Worm (Caenorhabditis elegans) whole organism, L3 larva: ENCODE data around the gene mrp-2.

Source experiments
- ama-1 ChIP-seq: fragments of 150-350 bp; optimal IDR thresholded peaks from 2 replicates; lab custom pipeline; 2018
- ceh-28 ChIP-seq: fragments of 150-350 bp; optimal IDR thresholded peaks from 2 replicates; lab custom pipeline; 2014; ENCODE audit warnings: missing biosample characterization, missing genetic modification reagents, missing genetic modification characterization
- eor-1 ChIP-seq, 2 experiments: fragments of 150-350 bp; optimal IDR thresholded peaks; 2 replicates each; lab custom pipeline; 2014 to 2018; ENCODE audit warnings: missing biosample characterization in 2 of 2, missing genetic modification characterization in 2 of 2
- fkh-10 ChIP-seq: sonication (generic microtip); optimal IDR thresholded peaks from 2 replicates; lab custom pipeline; 2017; ENCODE audit warnings: missing biosample characterization, missing genetic modification reagents, missing genetic modification characterization
- jun-1 ChIP-seq: fragments of 150-350 bp; optimal IDR thresholded peaks from 2 replicates; lab custom pipeline; 2014; ENCODE audit warnings: missing biosample characterization, missing genetic modification reagents, missing genetic modification characterization
- mdl-1 ChIP-seq: fragments of 150-350 bp; optimal IDR thresholded peaks from 2 replicates; lab custom pipeline; 2014; ENCODE audit warnings: missing biosample characterization, missing genetic modification characterization
- nhr-11 ChIP-seq: fragments of 150-350 bp; optimal IDR thresholded peaks from 2 replicates; lab custom pipeline; 2014; ENCODE audit warnings: missing biosample characterization, missing genetic modification characterization
- zag-1 ChIP-seq: fragments of 150-350 bp; optimal IDR thresholded peaks from 2 replicates; lab custom pipeline; 2014; ENCODE audit warnings: missing biosample characterization, missing genetic modification characterization

- no peak for TF ChIP-seq ama-1 (lab: Kevin White, UChicago)
- TF ChIP-seq eor-1 (tag; optimal IDR thresholded peaks at IDR 0.05; lab: Kevin White, UChicago) = no peak
- TF ChIP-seq nhr-11 (tag; lab: Kevin White, UChicago) = no peak
- TF ChIP-seq jun-1 (tag; lab: Kevin White, UChicago) = no peak
- no peak for TF ChIP-seq ceh-28
- TF ChIP-seq zag-1 (tag; lab: Kevin White, UChicago) = no peak
- no peak for TF ChIP-seq mdl-1
- TF ChIP-seq fkh-10 = no peak
Observed at ce11 chrX:612783-613182, 40.3 kb upstream of the mrp-2 start.
